Worm (Caenorhabditis elegans): ENCODE results near the gene gln-6.

The gln-6 gene

ce11 chrIV:9718396-9718795 lies 22.3 kb downstream of the gln-6 start (continued):
- TF ChIP-seq hlh-30 (tag; optimal IDR thresholded peaks at IDR 0.05; ENCODE audit: insufficient read depth) (peak; percentile 62), ama-1 (optimal IDR thresholded peaks at IDR 0.05) (no peak), F44E2.7 (GFP tag; IDR thresholded peaks at IDR 0.05) (no peak), daf-19 (GFP tag; conservative IDR thresholded peaks at IDR 0.05) (no peak), lsy-2 (tag; optimal IDR thresholded peaks at IDR 0.05) (peak; percentile 70 to 79), skn-1 (tag; optimal IDR thresholded peaks at IDR 0.05) (no peak), set-16 (GFP tag; IDR thresholded peaks at IDR 0.05) (no peak), arid-1 (GFP tag; conservative IDR thresholded peaks at IDR 0.05) (0 out of 2 replicates have a peak, but pooled peaks have one; percentile 12), lin-1 (GFP tag; IDR thresholded peaks at IDR 0.05) (peak; percentile 67), nhr-11 (tag; optimal IDR thresholded peaks at IDR 0.05) (peak; percentile 57), nhr-237 (tag; optimal IDR thresholded peaks at IDR 0.05) (no peak), madf-9 (GFP tag; conservative IDR thresholded peaks at IDR 0.05) (peak; percentile 37), T26A8.4 (GFP tag; IDR thresholded peaks at IDR 0.05) (no peak), hmg-1.1 (GFP tag; IDR thresholded peaks at IDR 0.05) (no peak; the same call in 1 of the 2 replicates), dmd-6 (GFP tag; IDR thresholded peaks at IDR 0.05) (peak; percentile 93), D1046.2 (GFP tag; IDR thresholded peaks at IDR 0.05) (no peak), ctbp-1 (GFP tag; IDR thresholded peaks at IDR 0.05) (peak; percentile 61), madf-5 (GFP tag; IDR thresholded peaks at IDR 0.05) (no peak), unc-39 (tag; optimal IDR thresholded peaks at IDR 0.05) (no peak), snpc-1.2 (GFP tag; IDR thresholded peaks at IDR 0.05) (no peak), nhr-42 (GFP tag; IDR thresholded peaks at IDR 0.05) (no peak), nhr-25 (tag; optimal IDR thresholded peaks at IDR 0.05; ENCODE audit: borderline replicate concordance, insufficient read depth) (peak; percentile 65), ceh-44 (GFP tag; IDR thresholded peaks at IDR 0.05) (no peak), egl-27 (tag; optimal IDR thresholded peaks at IDR 0.05) (no peak), nhr-102 (tag; optimal IDR thresholded peaks at IDR 0.05) (no peak), T20F7.1 (GFP tag; optimal IDR thresholded peaks at IDR 0.05) (no peak), unc-130 (GFP tag; optimal IDR thresholded peaks at IDR 0.05) (no peak), ces-1 (GFP tag; optimal IDR thresholded peaks at IDR 0.05) (no peak), aly-2 (tag; optimal IDR thresholded peaks at IDR 0.05) (no peak), ceh-32 (tag; optimal IDR thresholded peaks at IDR 0.05; ENCODE audit: poor library complexity) (no peak), nhr-41 (GFP tag; IDR thresholded peaks at IDR 0.05) (no peak), vab-7 (GFP tag; IDR thresholded peaks at IDR 0.05) (no peak), jun-1 (tag; optimal IDR thresholded peaks at IDR 0.05) (peak; percentile 18), F37D6.2 (tag; optimal IDR thresholded peaks at IDR 0.05) (no peak), daf-8 (GFP tag; IDR thresholded peaks at IDR 0.05) (no peak), Y48G9A.11 (GFP tag; IDR thresholded peaks at IDR 0.05) (no peak), nhr-10 (tag; optimal IDR thresholded peaks at IDR 0.05) (peak; percentile 27), daf-16 (GFP tag; optimal IDR thresholded peaks at IDR 0.05) (no peak), daf-16 (tag; optimal IDR thresholded peaks at IDR 0.05) (peak; percentile 56), ceh-20 (GFP tag; IDR thresholded peaks at IDR 0.05) (peak; percentile 76), F26F4.8 (GFP tag; conservative IDR thresholded peaks at IDR 0.05) (no peak), attf-4 (tag; optimal IDR thresholded peaks at IDR 0.05) (no peak), tra-1 (GFP tag; IDR thresholded peaks at IDR 0.05) (peak; percentile 78), ZK337.2 (GFP tag; IDR thresholded peaks at IDR 0.05) (no peak), nhr-6 (tag; optimal IDR thresholded peaks at IDR 0.05) (peak; percentile 26), ceh-28 (tag; optimal IDR thresholded peaks at IDR 0.05) (no peak), hif-1 (tag; optimal IDR thresholded peaks at IDR 0.05) (peak; percentile 84 to 99), mdl-1 (tag; optimal IDR thresholded peaks at IDR 0.05) (peak; percentile 27 to 84), nhr-111 (GFP tag; optimal IDR thresholded peaks at IDR 0.05) (no peak), dmd-9 (GFP tag; IDR thresholded peaks at IDR 0.05) (no peak), zag-1 (tag; optimal IDR thresholded peaks at IDR 0.05) (no peak), nhr-48 (tag; optimal IDR thresholded peaks at IDR 0.05) (peak; percentile 84)

Data from whole organism, L4 larva.